Fruit fly (Drosophila melanogaster) whole organism, embryonic: ENCODE data around the gene Inx5.

ENCODE experiments used
- B-H1 ChIP-seq: fragments of 200-800 bp; sonication (Bioruptor generic); IDR thresholded peaks from 3 replicates; pipeline ENCODE4 v1.3.6; 2022; ENCODE audit warnings: missing biosample characterization, missing genetic modification characterization
- CG10979 ChIP-seq: fragments of 200-800 bp; sonication (Bioruptor generic); optimal IDR thresholded peaks from 2 replicates; lab custom pipeline; 2018; ENCODE audit warnings: missing biosample characterization, mild to moderate bottlenecking, missing genetic modification characterization, moderate library complexity
- CG12391 ChIP-seq: fragments of 200-800 bp; sonication (Bioruptor generic); optimal IDR thresholded peaks from 3 replicates; lab custom pipeline; 2018; ENCODE audit warnings: missing biosample characterization, mild to moderate bottlenecking, missing genetic modification characterization, moderate library complexity
- CG13296 ChIP-seq: fragments of 200-800 bp; sonication (Bioruptor generic); optimal IDR thresholded peaks from 3 replicates; lab custom pipeline; 2018; ENCODE audit warnings: missing biosample characterization, mild to moderate bottlenecking, missing genetic modification characterization
- CG15479 ChIP-seq: fragments of 200-800 bp; sonication (Bioruptor generic); optimal IDR thresholded peaks from 3 replicates; lab custom pipeline; 2019; ENCODE audit warnings: missing biosample characterization, mild to moderate bottlenecking, missing genetic modification characterization, moderate library complexity
- CG1602 ChIP-seq: fragments of 200-800 bp; sonication (Bioruptor generic); optimal IDR thresholded peaks from 3 replicates; lab custom pipeline; 2016; ENCODE audit warnings: missing biosample characterization, missing genetic modification characterization
- CG1647 ChIP-seq: fragments of 200-800 bp; sonication (Bioruptor generic); optimal IDR thresholded peaks from 3 replicates; lab custom pipeline; 2016; ENCODE audit warnings: missing biosample characterization, missing genetic modification characterization
- CG16779 ChIP-seq: fragments of 200-800 bp; sonication (Bioruptor generic); IDR thresholded peaks from 2 replicates; pipeline ENCODE4 v1.3.6; 2022; ENCODE audit warnings: missing biosample characterization, missing genetic modification characterization
- CG17186 ChIP-seq: fragments of 200-800 bp; sonication (Bioruptor generic); optimal IDR thresholded peaks from 3 replicates; lab custom pipeline; 2017; ENCODE audit warnings: missing biosample characterization, missing genetic modification reagents, missing genetic modification characterization
- CG17361 ChIP-seq: fragments of 200-800 bp; sonication (Bioruptor generic); IDR thresholded peaks from 3 replicates; pipeline ENCODE4 v1.3.6; 2022; ENCODE audit warnings: missing biosample characterization, missing genetic modification characterization
- CG2116 ChIP-seq: fragments of 200-800 bp; sonication (Bioruptor generic); optimal IDR thresholded peaks from 3 replicates; lab custom pipeline; 2018; ENCODE audit warnings: missing biosample characterization, mild to moderate bottlenecking, missing genetic modification characterization
- CG3281 ChIP-seq: fragments of 200-800 bp; sonication (Bioruptor generic); optimal IDR thresholded peaks from 3 replicates; lab custom pipeline; 2017; ENCODE audit warnings: missing biosample characterization, mild to moderate bottlenecking, missing genetic modification characterization
- CG4328 ChIP-seq: fragments of 200-800 bp; sonication (Bioruptor generic); optimal IDR thresholded peaks from 3 replicates; lab custom pipeline; 2017; ENCODE audit warnings: missing biosample characterization, missing genetic modification reagents, missing genetic modification characterization
- CG43689 ChIP-seq: fragments of 200-800 bp; sonication (Bioruptor generic); IDR thresholded peaks from 2 replicates; pipeline ENCODE4 v1.3.6; 2022; ENCODE audit warnings: missing biosample characterization, missing genetic modification characterization
- CG4617 ChIP-seq: fragments of 200-800 bp; sonication (Bioruptor generic); optimal IDR thresholded peaks from 3 replicates; lab custom pipeline; 2016; ENCODE audit warnings: missing biosample characterization, missing genetic modification characterization, borderline replicate concordance
- CG5245 ChIP-seq: fragments of 200-800 bp; sonication (Bioruptor generic); optimal IDR thresholded peaks from 3 replicates; lab custom pipeline; 2016; ENCODE audit warnings: missing biosample characterization, missing genetic modification characterization
- Dbx ChIP-seq: fragments of 200-800 bp; sonication (Bioruptor generic); IDR thresholded peaks from 3 replicates; pipeline ENCODE4 v1.3.6; 2022; ENCODE audit warnings: missing biosample characterization, missing genetic modification characterization
- Dek ChIP-seq: fragments of 200-800 bp; sonication (Bioruptor generic); optimal IDR thresholded peaks from 3 replicates; lab custom pipeline; 2019; ENCODE audit warnings: missing biosample characterization, mild to moderate bottlenecking, missing genetic modification characterization, moderate library complexity
- Dip3 ChIP-seq: fragments of 200-800 bp; sonication (Bioruptor generic); optimal IDR thresholded peaks from 3 replicates; lab custom pipeline; 2016; ENCODE audit warnings: missing biosample characterization, missing genetic modification characterization
- Doc3 ChIP-seq: fragments of 200-800 bp; sonication (Bioruptor generic); IDR thresholded peaks from 3 replicates; pipeline ENCODE4 v1.3.6; 2022; ENCODE audit warnings: missing biosample characterization, missing genetic modification characterization; ENCODE audit not compliant: partially characterized antibody
- Eip74EF ChIP-seq, 2 experiments: fragments of 200-800 bp in 1 of 2; fragments of >200 bp in 1 of 2; sonication (Bioruptor generic) in 1 of 2; optimal IDR thresholded peaks; 2 replicates each; lab custom pipeline; 2017 to 2019; ENCODE audit warnings: missing biosample characterization in 2 of 2, missing genetic modification characterization in 2 of 2, mild to moderate bottlenecking in 1 of 2, moderate library complexity in 1 of 2
- GATAe ChIP-seq: fragments of 200-800 bp; sonication (Bioruptor generic); conservative IDR thresholded peaks from 2 replicates; pipeline ENCODE4 v1.3.6; 2022; ENCODE audit warnings: missing biosample characterization, missing genetic modification characterization
- Gug ChIP-seq: fragments of 200-800 bp; sonication (Bioruptor generic); IDR thresholded peaks from 4 replicates; pipeline ENCODE4 v1.3.6; 2022; ENCODE audit warnings: missing biosample characterization, missing genetic modification characterization
- HHEX ChIP-seq: fragments of 200-800 bp; sonication (Bioruptor generic); optimal IDR thresholded peaks from 3 replicates; lab custom pipeline; 2017; ENCODE audit warnings: missing biosample characterization, mild to moderate bottlenecking, missing genetic modification characterization, missing genetic modification reagents
- HLHmδ ChIP-seq: fragments of 200-800 bp; sonication (Bioruptor generic); optimal IDR thresholded peaks from 2 replicates; lab custom pipeline; 2018; ENCODE audit warnings: missing biosample characterization, mild to moderate bottlenecking, missing genetic modification characterization, moderate library complexity
- Hr39 ChIP-seq: fragments of >200 bp; optimal IDR thresholded peaks from 2 replicates; lab custom pipeline; 2017
- Hr78 ChIP-seq, 2 experiments: fragments of 200-800 bp in 1 of 2; fragments of >200 bp in 1 of 2; sonication (Bioruptor generic) in 1 of 2; optimal IDR thresholded peaks; 2 replicates each; lab custom pipeline; 2017 to 2019; ENCODE audit warnings: missing biosample characterization in 2 of 2, missing genetic modification characterization in 2 of 2, mild to moderate bottlenecking in 1 of 2, moderate library complexity in 1 of 2
- Hsf ChIP-seq: fragments of 200-800 bp; sonication (Bioruptor generic); optimal IDR thresholded peaks from 3 replicates; lab custom pipeline; 2016; ENCODE audit warnings: missing biosample characterization, missing genetic modification characterization
- Lim3 ChIP-seq: fragments of 200-800 bp; sonication (Bioruptor generic); IDR thresholded peaks from 2 replicates; pipeline ENCODE4 v1.3.6; 2022; ENCODE audit warnings: missing biosample characterization, missing genetic modification characterization
- NFAT ChIP-seq: fragments of 200-800 bp; sonication (Bioruptor generic); IDR thresholded peaks from 2 replicates; pipeline ENCODE4 v1.3.6; 2022; ENCODE audit warnings: missing biosample characterization, missing genetic modification characterization
- Nf-YA ChIP-seq: fragments of 200-800 bp; sonication (Bioruptor generic); IDR thresholded peaks from 2 replicates; pipeline ENCODE4 v1.3.6; 2022; ENCODE audit warnings: missing biosample characterization, missing genetic modification characterization
- ara ChIP-seq: fragments of 200-800 bp; sonication (Bioruptor generic); IDR thresholded peaks from 2 replicates; pipeline ENCODE4 v1.3.6; 2022; ENCODE audit warnings: missing biosample characterization, missing genetic modification characterization
- bbx ChIP-seq: fragments of 200-800 bp; sonication (Bioruptor generic); IDR thresholded peaks from 2 replicates; pipeline ENCODE4 v1.3.6; 2022; ENCODE audit warnings: missing biosample characterization, missing genetic modification characterization; ENCODE audit not compliant: partially characterized antibody
- chn ChIP-seq: fragments of 200-800 bp; sonication (Bioruptor generic); optimal IDR thresholded peaks from 2 replicates; lab custom pipeline; 2016; ENCODE audit warnings: missing biosample characterization, missing genetic modification characterization
- fd96Cb ChIP-seq: fragments of 200-800 bp; sonication (Bioruptor generic); optimal IDR thresholded peaks from 2 replicates; lab custom pipeline; 2018; ENCODE audit warnings: missing biosample characterization, mild to moderate bottlenecking, missing genetic modification characterization, moderate library complexity
- hbn ChIP-seq: fragments of 200-800 bp; sonication (Bioruptor generic); IDR thresholded peaks from 2 replicates; pipeline ENCODE4 v1.3.6; 2022; ENCODE audit warnings: missing biosample characterization, missing genetic modification characterization; ENCODE audit not compliant: partially characterized antibody
- her ChIP-seq: fragments of 200-800 bp; sonication (Bioruptor generic); optimal IDR thresholded peaks from 2 replicates; lab custom pipeline; 2016; ENCODE audit warnings: missing biosample characterization, missing genetic modification characterization
- lov ChIP-seq, 2 experiments: fragments of 200-800 bp in 1 of 2; fragments of >200 bp in 1 of 2; sonication (Bioruptor generic) in 1 of 2; IDR thresholded peaks in 1 of 2; optimal IDR thresholded peaks in 1 of 2; 2 replicates in 1 of 2; 3 replicates in 1 of 2; pipeline versions ENCODE4 v1.3.6 to Lab custom; 2017 to 2022; ENCODE audit warnings: missing biosample characterization in 1 of 2, missing genetic modification characterization in 1 of 2
- nerfin-1 ChIP-seq: fragments of 200-800 bp; sonication (Bioruptor generic); optimal IDR thresholded peaks from 3 replicates; lab custom pipeline; 2019; ENCODE audit warnings: missing biosample characterization, mild to moderate bottlenecking, missing genetic modification characterization, moderate library complexity
- peb ChIP-seq: fragments of 200-800 bp; sonication (Bioruptor generic); IDR thresholded peaks from 2 replicates; pipeline ENCODE4 v1.3.6; 2022; ENCODE audit warnings: missing biosample characterization, missing genetic modification characterization
- seq ChIP-seq: fragments of 200-800 bp; sonication (Bioruptor generic); IDR thresholded peaks from 2 replicates; pipeline ENCODE4 v1.3.6; 2022; ENCODE audit warnings: missing biosample characterization, missing genetic modification characterization
- slbo ChIP-seq: fragments of 200-800 bp; sonication (Bioruptor generic); IDR thresholded peaks from 2 replicates; pipeline ENCODE4 v1.3.6; 2022; ENCODE audit warnings: missing biosample characterization, missing genetic modification characterization
- so ChIP-seq: fragments of 200-800 bp; sonication (Bioruptor generic); IDR thresholded peaks from 3 replicates; pipeline ENCODE4 v1.3.6; 2022; ENCODE audit warnings: missing biosample characterization, missing genetic modification characterization
- ssp ChIP-seq: fragments of 200-800 bp; sonication (Bioruptor generic); IDR thresholded peaks from 2 replicates; pipeline ENCODE4 v1.3.6; 2022; ENCODE audit warnings: missing biosample characterization, missing genetic modification characterization
- sug ChIP-seq: fragments of 200-800 bp; optimal IDR thresholded peaks from 2 replicates; lab custom pipeline; 2019; ENCODE audit warnings: missing biosample characterization, mild to moderate bottlenecking, missing genetic modification characterization, moderate library complexity
- vvl ChIP-seq: fragments of 200-800 bp; sonication (Bioruptor generic); IDR thresholded peaks from 2 replicates; pipeline ENCODE4 v1.3.6; 2022; ENCODE audit warnings: missing biosample characterization, missing genetic modification characterization
- zfh2 ChIP-seq: fragments of 200-800 bp; sonication (Bioruptor generic); optimal IDR thresholded peaks from 2 replicates; lab custom pipeline; 2016; ENCODE audit warnings: missing biosample characterization, missing genetic modification characterization

Inx5 gene

dm6 chrX:19154998-19155397 lies 15.7 kb downstream of the Inx5 start (continued):
- TF ChIP-seq Hsf (peak; percentile 87), nerfin-1 (tag; lab: Kevin White, UChicago) (peak; percentile 83), CG17186 (peak; percentile 67), ara (GFP tag; lab: Robert Waterston, UW) (peak; percentile 92), CG3281 (GFP tag; lab: Kevin White, UChicago) (peak; percentile 8), HHEX (GFP tag; lab: Kevin White, UChicago) (peak; percentile 72), CG5245 (GFP tag; lab: Kevin White, UChicago) (peak; percentile 91), ssp (GFP tag; lab: Robert Waterston, UW) (peak; percentile 67), CG15479 (GFP tag; lab: Kevin White, UChicago) (peak; percentile 16), CG10979 (peak; percentile 96), CG1647 (GFP tag; lab: Kevin White, UChicago) (peak; percentile 55), Lim3 (GFP tag; lab: Robert Waterston, UW) (no peak), CG2116 (GFP tag; lab: Kevin White, UChicago) (peak; percentile 41), vvl (GFP tag; lab: Robert Waterston, UW) (peak; percentile 95), GATAe (no peak), Dek (tag; lab: Kevin White, UChicago) (peak; percentile 31), CG16779 (no peak), Gug (GFP tag; lab: Robert Waterston, UW) (peak; percentile 74; the same call in 3 of the 4 replicates), zfh2 (no peak), CG4617 (GFP tag; lab: Kevin White, UChicago) (peak; percentile 41), CG17361 (GFP tag; lab: Robert Waterston, UW) (peak; percentile 91), slbo (GFP tag; lab: Robert Waterston, UW) (peak; percentile 67), seq (GFP tag; lab: Robert Waterston, UW) (peak; percentile 29; the same call in 1 of the 2 replicates), chn (GFP tag; lab: Kevin White, UChicago) (peak; percentile 88), peb (peak; percentile 84), NFAT (GFP tag; lab: Robert Waterston, UW) (no peak), CG1602 (peak; percentile 79), Doc3 (GFP tag; lab: Robert Waterston, UW) (no peak), Nf-YA (GFP tag; lab: Robert Waterston, UW) (0 out of 2 replicates have a peak, but pooled peaks have one; percentile 64), CG13296 (GFP tag; lab: Kevin White, UChicago) (no peak), Hr39 (lab: Kevin White, UChicago) (no peak), CG43689 (GFP tag; lab: Robert Waterston, UW) (no peak)

- TF ChIP-seq Hr78 (GFP tag; optimal IDR thresholded peaks at IDR 0.05; lab: Kevin White, UChicago) (peak in 1 of 2 experiments; percentile 95), Eip74EF (GFP tag; optimal IDR thresholded peaks at IDR 0.05; lab: Kevin White, UChicago) (no peak)
- TF ChIP-seq, all 482 proteins: peak for 1
These were observed 16.4 kb downstream of the Inx5 start for dm6 chrX:19154249-19154648.

- TF ChIP-seq hbn (GFP tag; lab: Robert Waterston, UW): peak; percentile 28; the same call in 1 of the 2 replicates
- TF ChIP-seq Dip3 (GFP tag; lab: Kevin White, UChicago): no peak
- no peak for TF ChIP-seq her (GFP tag; lab: Kevin White, UChicago)
- peak; percentile 87 for TF ChIP-seq sug (tag; lab: Kevin White, UChicago)
- no peak for TF ChIP-seq fd96Cb (tag; lab: Kevin White, UChicago)
- no peak for TF ChIP-seq lov (optimal IDR thresholded peaks at IDR 0.05; lab: Kevin White, UChicago)
- TF ChIP-seq lov (GFP tag; IDR thresholded peaks at IDR 0.05; lab: Robert Waterston, UW): no peak
- TF ChIP-seq CG12391: no peak
- peak; percentile 69 for TF ChIP-seq bbx (GFP tag; lab: Robert Waterston, UW)
- no peak for TF ChIP-seq B-H1 (GFP tag; lab: Robert Waterston, UW)
- TF ChIP-seq CG4328 (GFP tag; lab: Kevin White, UChicago): no peak
- TF ChIP-seq HLHmδ: peak; percentile 31
- peak; percentile 47; the same call in 2 of the 3 replicates for TF ChIP-seq Dbx (GFP tag; lab: Robert Waterston, UW)
- TF ChIP-seq Lim3 (GFP tag; lab: Robert Waterston, UW): no peak
- peak; percentile 26 for TF ChIP-seq CG13296 (GFP tag; lab: Kevin White, UChicago)
- peak; percentile 33; the same call in 1 of the 3 replicates for TF ChIP-seq so (GFP tag; lab: Robert Waterston, UW)
These were observed 17.2 kb downstream of the Inx5 start for dm6 chrX:19153288-19154130.
